Worm (Caenorhabditis elegans): Measurements from ENCODE around the gene Y110A2AL.6.

Gene Y110A2AL.6

DNA sequence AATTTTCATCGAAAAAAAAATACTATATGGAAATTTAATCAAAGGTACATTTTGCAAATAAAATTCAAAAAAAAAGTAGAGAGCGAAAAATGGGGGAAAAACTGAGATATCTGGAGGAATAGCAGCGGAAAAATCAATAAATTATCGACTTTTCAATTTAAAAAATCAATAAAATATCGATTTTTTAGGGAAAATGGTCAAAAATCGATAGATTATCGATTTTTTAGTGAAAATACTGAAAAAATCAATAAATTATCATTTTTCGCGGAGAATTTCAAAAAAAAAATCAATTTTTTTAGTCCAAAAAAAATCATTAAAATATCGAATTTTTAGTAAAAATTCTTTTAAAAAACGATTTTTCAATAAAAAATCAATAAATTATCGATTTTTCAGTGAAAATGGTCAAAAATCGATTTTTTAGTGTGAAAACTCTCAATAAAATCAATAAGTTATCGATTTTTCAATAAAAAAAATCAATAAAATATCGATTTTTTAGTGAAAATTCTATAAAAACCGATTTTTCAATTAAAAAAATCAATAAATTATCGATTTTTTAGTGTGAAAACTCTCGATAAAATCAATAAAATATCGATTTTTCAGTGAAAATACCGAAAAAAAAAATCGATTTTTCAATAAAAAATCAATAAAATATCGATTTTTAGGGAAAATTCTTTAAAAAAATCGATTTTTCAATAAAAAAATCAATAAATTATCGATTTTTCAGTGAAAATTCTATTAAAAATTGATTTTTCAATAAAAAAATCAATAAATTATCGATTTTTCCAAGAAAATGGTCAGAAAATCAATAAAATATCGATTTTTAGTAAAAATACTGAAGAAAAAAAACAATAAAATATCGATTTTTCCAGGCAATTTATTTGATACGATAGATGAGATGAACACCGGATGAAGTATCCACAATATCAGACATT lies 44.4 kb upstream of the Y110A2AL.6 start:
- TF ChIP-seq ceh-82 (tag; optimal IDR thresholded peaks at IDR 0.05) (no peak), nhr-77 (tag; optimal IDR thresholded peaks at IDR 0.05) (no peak), gmeb-1 (tag; optimal IDR thresholded peaks at IDR 0.05) (no peak), unc-39 (tag; optimal IDR thresholded peaks at IDR 0.05) (no peak), mdl-1 (tag; optimal IDR thresholded peaks at IDR 0.05) (no peak), lsy-2 (tag; optimal IDR thresholded peaks at IDR 0.05) (no peak), elt-1 (tag; optimal IDR thresholded peaks at IDR 0.05) (no peak), sma-3 (GFP tag; optimal IDR thresholded peaks at IDR 0.05) (no peak), ZK546.5 (tag; optimal IDR thresholded peaks at IDR 0.05) (no peak)

DNA sequence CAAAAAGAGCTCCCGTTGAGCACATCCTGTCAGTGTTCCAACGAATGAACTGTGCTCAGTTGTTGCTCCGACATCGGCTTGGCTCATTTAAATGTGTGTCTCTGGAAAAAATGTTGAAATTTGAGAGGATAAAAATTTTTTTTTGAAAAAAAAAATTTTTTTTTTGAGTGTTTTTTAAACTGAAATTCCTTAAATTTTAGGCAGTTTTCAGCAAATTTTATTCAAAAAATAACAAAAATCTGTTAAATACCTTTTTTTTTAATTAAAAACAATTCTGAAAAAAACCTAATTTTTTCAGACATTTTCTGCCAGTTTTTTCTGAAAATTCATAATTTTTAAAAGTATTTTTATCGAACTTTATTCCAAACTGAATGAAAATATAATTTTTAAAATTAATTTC lies 43.4 kb upstream of the Y110A2AL.6 start, which contains the start of gene pigw-1:
Gene pigw-1 (minus strand): TSS at position 101 of the 400 bp plus-strand sequence.
- TF ChIP-seq ama-1 (optimal IDR thresholded peaks at IDR 0.05) (no peak), ceh-16 (tag; optimal IDR thresholded peaks at IDR 0.05) (no peak), nhr-237 (tag; optimal IDR thresholded peaks at IDR 0.05) (no peak), alr-1 (tag; optimal IDR thresholded peaks at IDR 0.05) (no peak), nhr-12 (tag; optimal IDR thresholded peaks at IDR 0.05) (no peak), sma-9 (GFP tag; optimal IDR thresholded peaks at IDR 0.05) (no peak), sma-9 (tag; optimal IDR thresholded peaks at IDR 0.05) (no peak), lsy-2 (tag; optimal IDR thresholded peaks at IDR 0.05) (no peak), nhr-23 (tag; optimal IDR thresholded peaks at IDR 0.05) (no peak), fos-1 (tag; optimal IDR thresholded peaks at IDR 0.05) (no peak), sma-3 (GFP tag; optimal IDR thresholded peaks at IDR 0.05) (no peak), nhr-6 (tag; optimal IDR thresholded peaks at IDR 0.05) (no peak), ceh-82 (tag; optimal IDR thresholded peaks at IDR 0.05) (no peak), C34F6.9 (tag; optimal IDR thresholded peaks at IDR 0.05) (no peak), ztf-1 (GFP tag; conservative IDR thresholded peaks at IDR 0.05) (no peak), skn-1 (tag; optimal IDR thresholded peaks at IDR 0.05) (no peak), zag-1 (tag; optimal IDR thresholded peaks at IDR 0.05) (no peak), nhr-11 (tag; optimal IDR thresholded peaks at IDR 0.05) (no peak), crh-2 (tag; optimal IDR thresholded peaks at IDR 0.05) (no peak), aly-2 (tag; optimal IDR thresholded peaks at IDR 0.05) (no peak)

DNA sequence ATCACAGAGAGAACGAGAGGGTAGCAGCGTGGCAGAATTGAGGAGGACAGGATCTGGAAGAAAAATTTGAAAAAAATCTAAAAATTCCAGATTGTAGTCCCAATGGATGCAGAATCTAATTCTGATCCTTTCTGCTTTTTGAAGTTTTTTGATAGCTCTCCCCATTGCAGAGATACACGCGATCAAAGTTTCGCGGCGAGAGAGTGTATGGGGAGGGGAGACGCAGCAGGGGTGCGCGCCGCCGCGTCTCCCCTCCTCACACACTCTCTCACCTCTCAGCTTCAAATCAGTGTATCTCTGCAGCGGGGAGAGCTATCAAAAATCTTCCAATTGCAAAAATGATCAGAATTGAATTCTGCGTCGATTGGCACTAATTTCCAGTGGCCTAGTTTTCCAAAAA lies 39.7 kb upstream of the Y110A2AL.6 start:
- TF ChIP-seq skn-1 (tag; optimal IDR thresholded peaks at IDR 0.05) (no peak), C34F6.9 (tag; optimal IDR thresholded peaks at IDR 0.05) (no peak), unc-62 (GFP tag; optimal IDR thresholded peaks at IDR 0.05) (no peak), ztf-1 (GFP tag; conservative IDR thresholded peaks at IDR 0.05) (no peak), fos-1 (tag; optimal IDR thresholded peaks at IDR 0.05) (no peak), zag-1 (tag; optimal IDR thresholded peaks at IDR 0.05) (no peak), R02D3.7 (tag; optimal IDR thresholded peaks at IDR 0.05) (no peak), lin-39 (tag; optimal IDR thresholded peaks at IDR 0.05) (no peak), unc-55 (GFP tag; optimal IDR thresholded peaks at IDR 0.05) (no peak), snpc-4 (tag; optimal IDR thresholded peaks at IDR 0.05) (no peak), elt-1 (tag; optimal IDR thresholded peaks at IDR 0.05) (no peak)

DNA sequence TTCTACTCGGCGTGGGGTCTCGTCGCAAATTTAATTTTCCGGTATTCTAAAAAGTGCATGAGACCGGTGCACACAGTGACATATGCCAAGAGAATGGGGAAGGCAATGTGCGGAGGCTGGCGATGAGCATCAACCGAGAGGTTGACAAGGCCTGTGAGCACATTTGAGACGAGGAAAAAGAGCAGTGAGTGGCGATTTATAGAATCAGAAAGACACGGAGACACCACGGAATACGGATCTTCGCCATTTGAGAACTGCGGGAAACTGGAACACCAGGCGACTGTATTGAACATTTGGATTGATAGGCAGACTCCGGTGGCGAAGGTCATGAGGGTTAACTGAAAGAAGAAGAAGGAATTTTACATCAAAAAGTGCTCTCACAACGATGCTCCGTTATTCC lies 37.5 kb upstream of the Y110A2AL.6 start:
- TF ChIP-seq skn-1 (tag; optimal IDR thresholded peaks at IDR 0.05) (no peak), nhr-21 (tag; optimal IDR thresholded peaks at IDR 0.05) (no peak), Y55F3AM.14 (GFP tag; optimal IDR thresholded peaks at IDR 0.05) (no peak)

DNA sequence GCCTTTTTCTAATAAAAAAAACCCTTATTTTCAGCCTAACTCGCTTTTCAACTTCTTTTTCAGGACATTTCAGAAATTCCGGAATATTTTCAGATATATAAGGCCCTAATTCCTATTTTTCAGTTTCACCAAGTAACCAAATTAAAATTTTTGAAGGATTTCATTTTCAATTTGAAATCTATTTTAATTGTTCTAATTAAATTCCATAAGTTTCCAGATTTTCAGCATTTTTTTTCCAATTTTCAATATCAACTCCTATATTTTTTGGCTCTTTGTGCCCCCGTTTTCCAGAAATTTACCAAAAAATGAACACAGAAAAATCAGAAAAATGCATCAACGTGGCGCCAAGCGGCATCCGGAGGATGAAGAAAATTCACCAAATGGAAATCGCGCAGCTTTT lies 33.4 kb upstream of the Y110A2AL.6 start, which contains the start of gene Y110A2AL.1:
Gene Y110A2AL.1 (plus strand): TSS at position 301 of the 400 bp plus-strand sequence.
- TF ChIP-seq ztf-4 (tag; optimal IDR thresholded peaks at IDR 0.05) (no peak), zag-1 (tag; optimal IDR thresholded peaks at IDR 0.05) (no peak)
